Worm (Caenorhabditis elegans) whole organism, L4 larva: ENCODE results near the gene C34B4.4.

Experiments
- arid-1 ChIP-seq: fragments of 200-800 bp; sonication (Bioruptor generic); conservative IDR thresholded peaks from 2 replicates; pipeline ENCODE4 v1.3.6; 2022; ENCODE audit warnings: missing genetic modification reagents, missing genetic modification characterization, missing compliant biosample characterization
- lin-39 ChIP-seq: fragments of 150-350 bp; optimal IDR thresholded peaks from 2 replicates; lab custom pipeline; 2014; ENCODE audit warnings: missing biosample characterization, missing genetic modification reagents, missing genetic modification characterization
- nhr-11 ChIP-seq: fragments of 150-350 bp; optimal IDR thresholded peaks from 2 replicates; lab custom pipeline; 2014; ENCODE audit warnings: missing biosample characterization, missing genetic modification characterization
- tra-1 ChIP-seq: fragments of 200-800 bp; sonication (Bioruptor generic); IDR thresholded peaks from 2 replicates; pipeline ENCODE4 v1.3.6; 2022; ENCODE audit warnings: missing genetic modification reagents, missing genetic modification characterization, missing compliant biosample characterization

ce11 chrV:13041666-13042065, 48.5 kb upstream of the C34B4.4 start, which contains the start of gene scyl-1:
- TF ChIP-seq arid-1, result 0 out of 2 replicates have a peak, but pooled peaks have one; percentile 25
- TF ChIP-seq tra-1, result no peak
- no peak for TF ChIP-seq lin-39 (tag; lab: Kevin White, UChicago)
- peak; percentile 56 for TF ChIP-seq nhr-11 (tag; lab: Kevin White, UChicago)
